Worm (Caenorhabditis elegans): ENCODE results near the gene M28.4.

Gene M28.4

ce11 chrII:10598970-10599369 lies 44.5 kb upstream of the M28.4 start, which contains the start of gene C14A4.9:
C14A4.9 (plus strand) TSS chrII:10599337.
- TF ChIP-seq madf-3 (GFP tag; IDR thresholded peaks at IDR 0.05), result no peak
- no peak for TF ChIP-seq hmg-20 (GFP tag; IDR thresholded peaks at IDR 0.05)
- no peak for TF ChIP-seq unc-62 (GFP tag; optimal IDR thresholded peaks at IDR 0.05)
- no peak for TF ChIP-seq K11D2.4 (GFP tag; IDR thresholded peaks at IDR 0.05)
- no peak for TF ChIP-seq mel-28 (tag; optimal IDR thresholded peaks at IDR 0.05; ENCODE audit: borderline replicate concordance)
- TF ChIP-seq xnd-1 (tag; optimal IDR thresholded peaks at IDR 0.05), result no peak
- TF ChIP-seq somi-1 (GFP tag; optimal IDR thresholded peaks at IDR 0.05), result no peak
- no peak for TF ChIP-seq F57C9.4 (tag; optimal IDR thresholded peaks at IDR 0.05)
- TF ChIP-seq lin-40 (tag; optimal IDR thresholded peaks at IDR 0.05), result no peak
- no peak for TF ChIP-seq hsf-1 (GFP tag; IDR thresholded peaks at IDR 0.05)
- TF ChIP-seq fkh-3 (tag; optimal IDR thresholded peaks at IDR 0.05), result no peak
- no peak for TF ChIP-seq Y53F4B.3 (GFP tag; IDR thresholded peaks at IDR 0.05)
- no peak for TF ChIP-seq mxl-1 (tag; optimal IDR thresholded peaks at IDR 0.05)
- TF ChIP-seq cebp-2 (GFP tag; IDR thresholded peaks at IDR 0.05), result no peak
- no peak for TF ChIP-seq lin-26 (GFP tag; IDR thresholded peaks at IDR 0.05)

ce11 chrII:10602184-10602583 lies 41.3 kb upstream of the M28.4 start, which contains the start of gene srv-2:
srv-2 (minus strand) TSS chrII:10602284.
- TF ChIP-seq Y53G8AR.9 (GFP tag; conservative IDR thresholded peaks at IDR 0.05), result no peak
- no peak for TF ChIP-seq T07F8.4 (tag; optimal IDR thresholded peaks at IDR 0.05)
- no peak for TF ChIP-seq dox-1 (GFP tag; IDR thresholded peaks at IDR 0.05)
- no peak for TF ChIP-seq nhr-120 (GFP tag; IDR thresholded peaks at IDR 0.05)
- TF ChIP-seq dpl-1 (GFP tag; optimal IDR thresholded peaks at IDR 0.05), result no peak
- TF ChIP-seq F10E7.11 (tag; optimal IDR thresholded peaks at IDR 0.05), result no peak
- no peak for TF ChIP-seq akir-1 (GFP tag; optimal IDR thresholded peaks at IDR 0.05)
- no peak for TF ChIP-seq Y56A3A.18 (GFP tag; IDR thresholded peaks at IDR 0.05)
- TF ChIP-seq hlh-26 (GFP tag; conservative IDR thresholded peaks at IDR 0.05), result no peak
- no peak for TF ChIP-seq lin-54 (GFP tag; optimal IDR thresholded peaks at IDR 0.05)
- TF ChIP-seq ceh-79 (tag; optimal IDR thresholded peaks at IDR 0.05), result no peak
- no peak for TF ChIP-seq egrh-3 (GFP tag; IDR thresholded peaks at IDR 0.05)
- no peak for TF ChIP-seq F22D6.2 (tag; optimal IDR thresholded peaks at IDR 0.05)
- TF ChIP-seq zim-3 (tag; optimal IDR thresholded peaks at IDR 0.05), result no peak
- TF ChIP-seq rcor-1 (GFP tag; IDR thresholded peaks at IDR 0.05), result no peak

ce11 chrII:10603560-10603959 lies 39.9 kb upstream of the M28.4 start:
- TF ChIP-seq hrde-1 (tag; optimal IDR thresholded peaks at IDR 0.05; ENCODE audit: borderline replicate concordance) (no peak), dpff-1 (tag; optimal IDR thresholded peaks at IDR 0.05) (no peak)

ce11 chrII:10605512-10605911 lies 38.0 kb upstream of the M28.4 start, which contains the start of gene taf-13:
taf-13 (minus strand) TSS chrII:10605612.
- no peak for TF ChIP-seq Y67H2A.10 (GFP tag; conservative IDR thresholded peaks at IDR 0.05)

ce11 chrII:10607238-10607961 lies 36.1 kb upstream of the M28.4 start, which contains the start of gene ccm-3:
ccm-3 (minus strand) TSS chrII:10607275.
- no peak for TF ChIP-seq him-1 (tag; optimal IDR thresholded peaks at IDR 0.05)
- no peak for TF ChIP-seq dpff-1 (tag; optimal IDR thresholded peaks at IDR 0.05)
- TF ChIP-seq nfya-2 (GFP tag; IDR thresholded peaks at IDR 0.05), result no peak
- no peak for TF ChIP-seq tlf-1 (GFP tag; optimal IDR thresholded peaks at IDR 0.05)
- TF ChIP-seq ztf-18 (tag; optimal IDR thresholded peaks at IDR 0.05), result no peak
- TF ChIP-seq die-1 (tag; optimal IDR thresholded peaks at IDR 0.05), result no peak
- no peak for TF ChIP-seq lin-26 (GFP tag; IDR thresholded peaks at IDR 0.05)
- no peak for TF ChIP-seq ztf-3 (GFP tag; optimal IDR thresholded peaks at IDR 0.05)
- no peak for TF ChIP-seq ztf-22 (GFP tag; optimal IDR thresholded peaks at IDR 0.05)
- no peak for TF ChIP-seq egrh-3 (GFP tag; IDR thresholded peaks at IDR 0.05)
- TF ChIP-seq Y53G8AR.9 (GFP tag; conservative IDR thresholded peaks at IDR 0.05), result no peak
- no peak for TF ChIP-seq snpc-4 (GFP tag; optimal IDR thresholded peaks at IDR 0.05)
- TF ChIP-seq snpc-4 (tag; optimal IDR thresholded peaks at IDR 0.05), result no peak
- peak; percentile 84 for TF ChIP-seq mcd-1 (GFP tag; IDR thresholded peaks at IDR 0.05)
- no peak for TF ChIP-seq nhr-120 (GFP tag; IDR thresholded peaks at IDR 0.05)
